Worm (Caenorhabditis elegans): ENCODE measurements around the gene atg-16.2.

Gene atg-16.2

DNA sequence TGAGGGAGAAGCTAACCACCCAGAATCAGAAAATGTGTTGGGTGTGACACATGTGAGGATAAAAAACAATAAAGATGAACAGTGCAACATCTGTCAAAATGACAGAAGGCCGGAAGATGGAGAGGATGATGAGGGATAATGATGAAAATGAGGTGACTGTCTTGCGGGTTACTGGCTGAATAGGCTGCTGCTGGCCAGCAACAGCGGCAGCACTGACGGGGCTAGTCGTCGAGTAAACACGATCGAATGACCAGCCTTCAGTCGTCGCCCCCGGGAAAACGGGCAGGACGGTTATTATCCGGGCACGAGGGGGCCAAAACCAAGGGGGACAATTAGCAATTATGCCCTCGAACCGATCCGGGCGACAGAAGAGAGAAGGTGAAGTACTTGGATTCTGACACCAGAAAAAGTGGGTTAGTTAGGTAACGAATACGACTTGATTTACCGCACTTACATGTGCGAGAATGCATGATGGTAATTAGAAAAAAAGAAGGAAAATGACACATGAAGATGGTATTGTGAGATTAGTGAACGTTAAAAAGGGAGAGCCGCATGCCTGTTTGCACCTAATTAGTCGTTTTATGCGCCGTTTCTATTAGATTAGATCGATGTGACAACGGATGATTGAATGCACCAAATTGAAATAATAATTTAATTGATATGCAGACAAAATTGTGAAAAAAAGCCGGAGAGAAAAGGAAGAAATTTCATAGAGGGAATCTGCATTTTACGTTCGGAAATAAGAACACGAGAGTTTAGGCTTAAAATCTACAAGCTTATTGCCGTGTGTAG lies 41.3 kb downstream of the atg-16.2 start:
- no peak for TF ChIP-seq gmeb-1 (tag; optimal IDR thresholded peaks at IDR 0.05)
- TF ChIP-seq unc-62 (GFP tag; optimal IDR thresholded peaks at IDR 0.05) = no peak
- no peak for TF ChIP-seq unc-39 (tag; optimal IDR thresholded peaks at IDR 0.05)
- no peak for TF ChIP-seq aly-2 (tag; optimal IDR thresholded peaks at IDR 0.05)
- TF ChIP-seq ceh-16 (tag; optimal IDR thresholded peaks at IDR 0.05) = peak; percentile 26

DNA sequence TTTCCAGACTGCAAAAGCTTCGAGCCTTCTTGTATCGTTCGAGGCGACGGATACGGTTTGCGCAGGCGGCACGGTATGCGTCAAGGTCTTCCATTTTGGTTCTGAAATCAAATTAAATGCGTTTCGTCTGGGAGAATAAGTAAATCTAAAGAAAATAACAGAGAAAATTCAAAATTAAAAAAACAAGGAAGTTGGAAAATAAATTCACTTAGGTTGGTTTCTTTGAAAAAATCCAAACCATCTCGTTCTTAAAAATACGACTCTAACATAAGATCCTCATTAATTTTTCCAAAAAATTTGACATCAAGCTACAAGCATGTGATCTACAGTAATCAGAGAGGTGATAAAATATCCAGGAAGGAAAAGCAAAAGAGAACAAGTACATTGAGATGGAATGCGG lies 43.0 kb downstream of the atg-16.2 start, which contains the start of gene T25D10.4:
Gene T25D10.4, minus strand, starts transcription at position 101 of the 400 bp plus-strand sequence.
- TF ChIP-seq unc-62 (GFP tag; optimal IDR thresholded peaks at IDR 0.05) (no peak), egl-27 (tag; optimal IDR thresholded peaks at IDR 0.05) (no peak), mdl-1 (tag; optimal IDR thresholded peaks at IDR 0.05) (no peak), snpc-4 (tag; optimal IDR thresholded peaks at IDR 0.05) (no peak), ztf-1 (GFP tag; conservative IDR thresholded peaks at IDR 0.05) (no peak), nhr-12 (tag; optimal IDR thresholded peaks at IDR 0.05) (no peak), dmd-4 (tag; optimal IDR thresholded peaks at IDR 0.05) (no peak)

DNA sequence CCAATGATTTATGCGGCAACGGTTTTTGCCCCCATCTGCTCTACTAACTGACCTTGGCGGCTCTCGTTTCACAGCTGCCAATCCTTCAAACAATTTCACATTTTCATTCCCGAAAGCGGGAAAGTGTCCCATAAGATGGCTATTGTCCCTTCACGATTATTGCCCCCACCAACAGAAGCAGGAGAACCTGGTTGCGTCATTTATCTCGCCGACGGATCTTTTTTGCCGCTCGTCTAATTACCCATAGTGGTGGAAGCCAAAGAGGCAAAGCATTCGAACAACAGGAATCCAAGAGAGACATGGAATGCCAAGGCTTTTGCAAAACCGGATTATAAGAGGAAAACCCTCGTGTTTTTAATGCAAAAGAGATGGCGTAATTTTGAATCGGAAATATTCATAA lies 44.1 kb downstream of the atg-16.2 start:
- TF ChIP-seq unc-62 (GFP tag; optimal IDR thresholded peaks at IDR 0.05) = no peak
- TF ChIP-seq ama-1 (optimal IDR thresholded peaks at IDR 0.05) = no peak
- no peak for TF ChIP-seq skn-1 (tag; optimal IDR thresholded peaks at IDR 0.05)
- no peak for TF ChIP-seq blmp-1 (tag; optimal IDR thresholded peaks at IDR 0.05; ENCODE audit: insufficient read depth)
- no peak for TF ChIP-seq unc-39 (tag; optimal IDR thresholded peaks at IDR 0.05)

DNA sequence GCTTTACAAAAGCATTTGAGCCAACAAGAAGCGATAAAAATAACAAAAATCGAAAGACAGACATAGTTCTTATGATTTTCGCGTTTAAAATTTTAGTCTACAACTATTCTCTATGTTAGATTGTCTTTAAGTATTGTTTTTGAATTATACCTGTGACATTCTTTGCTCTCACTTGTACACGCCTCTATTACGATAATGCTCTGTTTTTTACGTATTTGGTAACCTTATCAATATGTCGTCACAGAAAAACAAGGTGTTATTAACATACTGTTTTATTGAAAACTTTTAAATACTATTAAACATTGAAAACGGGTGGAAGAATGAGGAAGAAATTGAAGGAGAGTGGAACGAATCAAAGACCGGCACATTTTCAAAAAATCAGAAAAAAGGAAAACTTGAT lies 45.9 kb downstream of the atg-16.2 start, which contains the start of gene spp-11:
Gene spp-11, minus strand, starts transcription at position 101 of the 400 bp plus-strand sequence.
- TF ChIP-seq ztf-1 (GFP tag; conservative IDR thresholded peaks at IDR 0.05) (no peak), lsy-2 (tag; optimal IDR thresholded peaks at IDR 0.05) (no peak), ceh-16 (tag; optimal IDR thresholded peaks at IDR 0.05) (no peak), nhr-12 (tag; optimal IDR thresholded peaks at IDR 0.05) (no peak), nhr-21 (tag; optimal IDR thresholded peaks at IDR 0.05) (no peak), ztf-11 (tag; optimal IDR thresholded peaks at IDR 0.05) (no peak), mbf-1 (tag; optimal IDR thresholded peaks at IDR 0.05) (no peak), peb-1 (tag; optimal IDR thresholded peaks at IDR 0.05) (no peak), nhr-10 (tag; optimal IDR thresholded peaks at IDR 0.05) (no peak), ztf-4 (tag; optimal IDR thresholded peaks at IDR 0.05) (no peak), mab-5 (tag; optimal IDR thresholded peaks at IDR 0.05) (no peak), gmeb-1 (tag; optimal IDR thresholded peaks at IDR 0.05) (no peak), unc-55 (GFP tag; optimal IDR thresholded peaks at IDR 0.05) (no peak), ZK546.5 (tag; optimal IDR thresholded peaks at IDR 0.05) (no peak), Y55F3AM.14 (GFP tag; optimal IDR thresholded peaks at IDR 0.05) (no peak), sma-9 (GFP tag; optimal IDR thresholded peaks at IDR 0.05) (no peak), sma-9 (tag; optimal IDR thresholded peaks at IDR 0.05) (no peak), skn-1 (tag; optimal IDR thresholded peaks at IDR 0.05) (no peak)

DNA sequence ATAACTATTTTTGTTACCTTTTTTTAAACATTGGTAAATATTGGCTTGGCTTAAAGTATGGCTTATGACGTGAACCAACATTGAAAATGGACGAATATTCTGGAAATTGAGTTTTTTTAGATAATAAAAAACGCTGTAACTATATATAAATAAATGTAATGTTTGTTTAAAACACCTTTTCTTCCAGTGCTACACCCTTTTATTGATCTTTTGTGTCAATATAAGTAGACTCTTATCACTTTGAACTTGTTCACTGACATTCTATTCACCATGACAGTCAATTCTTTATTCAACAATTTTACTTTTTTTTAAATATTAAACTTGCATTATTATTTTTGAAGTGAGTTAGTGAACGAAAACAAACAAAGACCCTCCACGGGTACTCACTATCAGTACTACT lies 50.0 kb downstream of the atg-16.2 start, which contains the start of gene T25D10.1:
Gene T25D10.1, plus strand, starts transcription at position 169 of the 400 bp plus-strand sequence.
- no peak for TF ChIP-seq lin-13 (GFP tag; optimal IDR thresholded peaks at IDR 0.05)
- no peak for TF ChIP-seq ztf-4 (tag; optimal IDR thresholded peaks at IDR 0.05)
- TF ChIP-seq ama-1 (optimal IDR thresholded peaks at IDR 0.05) = no peak
- no peak for TF ChIP-seq unc-62 (GFP tag; optimal IDR thresholded peaks at IDR 0.05)
- TF ChIP-seq zag-1 (tag; optimal IDR thresholded peaks at IDR 0.05) = no peak
- no peak for TF ChIP-seq peb-1 (tag; optimal IDR thresholded peaks at IDR 0.05)
- TF ChIP-seq nhr-6 (tag; optimal IDR thresholded peaks at IDR 0.05) = no peak
- no peak for TF ChIP-seq C34F6.9 (tag; optimal IDR thresholded peaks at IDR 0.05)
- no peak for TF ChIP-seq elt-1 (tag; optimal IDR thresholded peaks at IDR 0.05)
- TF ChIP-seq aly-2 (tag; optimal IDR thresholded peaks at IDR 0.05) = no peak
- no peak for TF ChIP-seq mab-5 (tag; optimal IDR thresholded peaks at IDR 0.05)
- no peak for TF ChIP-seq sma-3 (GFP tag; optimal IDR thresholded peaks at IDR 0.05)
- TF ChIP-seq snpc-4 (tag; optimal IDR thresholded peaks at IDR 0.05) = no peak
- no peak for TF ChIP-seq mdl-1 (tag; optimal IDR thresholded peaks at IDR 0.05)
- TF ChIP-seq sem-4 (tag; optimal IDR thresholded peaks at IDR 0.05) = no peak

Data from whole organism, L2 larva.